Worm (Caenorhabditis elegans) whole organism, L4 larva: ENCODE results near the gene cks-1.
A peak's percentile ranks its signal among the peaks of the same experiment; 100 is the strongest.

Experiments used
- D1046.2 ChIP-seq: fragments of 200-800 bp; sonication (Bioruptor generic); IDR thresholded peaks from 2 replicates; pipeline ENCODE4 v1.3.6; 2022; ENCODE audit warnings: missing genetic modification characterization, missing compliant biosample characterization
- F37D6.2 ChIP-seq: sonication (generic microtip); optimal IDR thresholded peaks from 2 replicates; lab custom pipeline; 2016; ENCODE audit warnings: mild to moderate bottlenecking, missing genetic modification characterization, missing compliant biosample characterization
- F44E2.7 ChIP-seq: fragments of 200-800 bp; sonication (Bioruptor generic); IDR thresholded peaks from 2 replicates; pipeline ENCODE4 v2.1.2; 2022; ENCODE audit warnings: missing genetic modification characterization, missing compliant biosample characterization
- T20F7.1 ChIP-seq: fragments of 200-800 bp; sonication (Bioruptor generic); optimal IDR thresholded peaks from 2 replicates; lab custom pipeline; 2018; ENCODE audit warnings: mild to moderate bottlenecking, missing genetic modification characterization, missing compliant biosample characterization
- T26A8.4 ChIP-seq: fragments of 200-800 bp; sonication (Bioruptor generic); IDR thresholded peaks from 2 replicates; pipeline ENCODE4 v1.3.6; 2022; ENCODE audit warnings: missing genetic modification characterization, missing compliant biosample characterization
- Y105C5A.15 ChIP-seq: fragments of 200-800 bp; sonication (Bioruptor generic); IDR thresholded peaks from 2 replicates; pipeline ENCODE4 v1.3.6; 2022; ENCODE audit warnings: missing genetic modification characterization, missing compliant biosample characterization
- Y5F2A.4 ChIP-seq: fragments of 200-800 bp; sonication (Bioruptor generic); optimal IDR thresholded peaks from 2 replicates; lab custom pipeline; 2018; ENCODE audit warnings: mild to moderate bottlenecking, missing genetic modification characterization, missing compliant biosample characterization
- Y75B8A.6 ChIP-seq: fragments of 200-800 bp; sonication (Bioruptor generic); IDR thresholded peaks from 2 replicates; pipeline ENCODE4 v1.3.6; 2022; ENCODE audit warnings: missing genetic modification reagents, missing genetic modification characterization, missing compliant biosample characterization
- aha-1 ChIP-seq: fragments of 150-350 bp; peaks from one replicate; lab custom pipeline; 2014; ENCODE audit warnings: missing biosample characterization, missing genetic modification characterization
- aly-2 ChIP-seq: sonication (generic microtip); optimal IDR thresholded peaks from 2 replicates; lab custom pipeline; 2018; ENCODE audit warnings: missing biosample characterization, missing genetic modification characterization
- ceh-20 ChIP-seq: fragments of 200-800 bp; sonication (Bioruptor generic); IDR thresholded peaks from 2 replicates; pipeline ENCODE4 v1.3.6; 2022; ENCODE audit warnings: missing genetic modification reagents, missing genetic modification characterization, missing compliant biosample characterization
- daf-16 ChIP-seq, 3 experiments: sonication (generic microtip); optimal IDR thresholded peaks; 2 replicates each; lab custom pipeline; 2016 to 2017; ENCODE audit warnings: missing genetic modification characterization in 3 of 3, missing genetic modification reagents in 3 of 3, mild to moderate bottlenecking in 2 of 3, missing compliant biosample characterization in 2 of 3, missing biosample characterization in 1 of 3, moderate library complexity in 1 of 3
- daf-8 ChIP-seq: fragments of 200-800 bp; sonication (Bioruptor generic); IDR thresholded peaks from 2 replicates; pipeline ENCODE4 v1.3.6; 2022; ENCODE audit warnings: missing genetic modification characterization, missing compliant biosample characterization
- dmd-6 ChIP-seq: fragments of 200-800 bp; sonication (Bioruptor generic); IDR thresholded peaks from 2 replicates; pipeline ENCODE4 v1.3.6; 2022; ENCODE audit warnings: missing genetic modification reagents, missing genetic modification characterization, missing compliant biosample characterization
- dmd-8 ChIP-seq: fragments of 200-800 bp; sonication (Bioruptor generic); IDR thresholded peaks from 2 replicates; pipeline ENCODE4 v1.3.6; 2022; ENCODE audit warnings: missing genetic modification characterization, missing compliant biosample characterization
- dve-1 ChIP-seq: sonication (generic microtip); optimal IDR thresholded peaks from 2 replicates; lab custom pipeline; 2017; ENCODE audit warnings: antibody characterized with exemption, mild to moderate bottlenecking, missing genetic modification characterization, missing compliant biosample characterization; ENCODE audit not compliant: insufficient read depth
- hlh-11 ChIP-seq: fragments of 200-800 bp; sonication (Bioruptor generic); optimal IDR thresholded peaks from 2 replicates; lab custom pipeline; 2018; ENCODE audit warnings: mild to moderate bottlenecking, missing genetic modification characterization, missing compliant biosample characterization
- hlh-30 ChIP-seq: sonication (generic microtip); optimal IDR thresholded peaks from 2 replicates; lab custom pipeline; 2017; ENCODE audit warnings: antibody characterized with exemption, mild to moderate bottlenecking, missing genetic modification characterization, missing compliant biosample characterization; ENCODE audit not compliant: insufficient read depth
- jun-1 ChIP-seq: fragments of 150-350 bp; optimal IDR thresholded peaks from 2 replicates; lab custom pipeline; 2014; ENCODE audit warnings: missing biosample characterization, missing genetic modification reagents, missing genetic modification characterization
- lin-1 ChIP-seq: fragments of 200-800 bp; sonication (Bioruptor generic); IDR thresholded peaks from 2 replicates; pipeline ENCODE4 v1.3.6; 2022; ENCODE audit warnings: missing genetic modification reagents, missing genetic modification characterization, missing compliant biosample characterization
- lir-3 ChIP-seq: sonication (generic microtip); optimal IDR thresholded peaks from 2 replicates; lab custom pipeline; 2016; ENCODE audit warnings: mild to moderate bottlenecking, missing genetic modification characterization, missing compliant biosample characterization
- lsy-2 ChIP-seq, 2 experiments: fragments of 150-350 bp in 1 of 2; sonication (generic microtip) in 1 of 2; optimal IDR thresholded peaks; 2 replicates each; lab custom pipeline; 2014 to 2017; ENCODE audit warnings: missing biosample characterization in 2 of 2, missing genetic modification characterization in 2 of 2
- mdt-29 ChIP-seq: fragments of 200-800 bp; sonication (Bioruptor generic); IDR thresholded peaks from 2 replicates; pipeline ENCODE4 v1.3.6; 2022; ENCODE audit warnings: missing genetic modification reagents, missing genetic modification characterization, missing compliant biosample characterization
- mep-1 ChIP-seq: fragments of 150-350 bp; sonication (generic microtip); optimal IDR thresholded peaks from 3 replicates; lab custom pipeline; 2014; ENCODE audit warnings: missing biosample characterization, missing genetic modification characterization
- mes-2 ChIP-seq: sonication (generic microtip); optimal IDR thresholded peaks from 2 replicates; lab custom pipeline; 2016; ENCODE audit warnings: missing genotype, mild to moderate bottlenecking, missing genetic modification characterization, missing compliant biosample characterization; ENCODE audit not compliant: poor library complexity, severe bottlenecking
- mxl-2 ChIP-seq: fragments of 200-800 bp; sonication (Bioruptor generic); conservative IDR thresholded peaks from 2 replicates; pipeline ENCODE4 v1.3.6; 2022; ENCODE audit warnings: missing genetic modification reagents, missing genetic modification characterization, missing compliant biosample characterization
- mxl-3 ChIP-seq: fragments of 200-800 bp; sonication (Bioruptor generic); optimal IDR thresholded peaks from 2 replicates; lab custom pipeline; 2018; ENCODE audit warnings: mild to moderate bottlenecking, missing genetic modification characterization, missing compliant biosample characterization
- nhr-10 ChIP-seq: fragments of 150-350 bp; optimal IDR thresholded peaks from 2 replicates; lab custom pipeline; 2014; ENCODE audit warnings: missing biosample characterization, missing genetic modification characterization
- nhr-102 ChIP-seq: sonication (generic microtip); optimal IDR thresholded peaks from 2 replicates; lab custom pipeline; 2016; ENCODE audit warnings: mild to moderate bottlenecking, missing genetic modification characterization, moderate library complexity, missing compliant biosample characterization
- nhr-111 ChIP-seq: fragments of 200-800 bp; sonication (Bioruptor generic); optimal IDR thresholded peaks from 2 replicates; lab custom pipeline; 2018; ENCODE audit warnings: mild to moderate bottlenecking, missing genetic modification characterization, missing compliant biosample characterization
- nhr-28 ChIP-seq: fragments of 150-350 bp; optimal IDR thresholded peaks from 2 replicates; lab custom pipeline; 2014; ENCODE audit warnings: missing biosample characterization, missing genetic modification characterization
- nhr-42 ChIP-seq: fragments of 200-800 bp; sonication (Bioruptor generic); IDR thresholded peaks from 2 replicates; pipeline ENCODE4 v1.3.6; 2022; ENCODE audit warnings: missing genetic modification characterization, missing compliant biosample characterization
- nhr-48 ChIP-seq: sonication (generic microtip); optimal IDR thresholded peaks from 2 replicates; lab custom pipeline; 2016; ENCODE audit warnings: mild to moderate bottlenecking, missing genetic modification characterization, missing compliant biosample characterization
- nhr-6 ChIP-seq: fragments of 150-350 bp; optimal IDR thresholded peaks from 2 replicates; lab custom pipeline; 2014; ENCODE audit warnings: missing biosample characterization, missing genetic modification characterization
- nhr-77 ChIP-seq: fragments of 150-350 bp; optimal IDR thresholded peaks from 2 replicates; lab custom pipeline; 2014; ENCODE audit warnings: missing biosample characterization, missing genetic modification characterization
- pha-4 ChIP-seq, 2 experiments: fragments of 150-350 bp in 1 of 2; fragments of 200-800 bp in 1 of 2; sonication (Bioruptor generic) in 1 of 2; IDR thresholded peaks in 1 of 2; optimal IDR thresholded peaks in 1 of 2; 2 replicates each; pipeline versions ENCODE4 v1.3.6 to Lab custom; 2014 to 2022; ENCODE audit warnings: missing genetic modification characterization in 2 of 2, missing genetic modification reagents in 2 of 2, missing biosample characterization in 1 of 2, missing compliant biosample characterization in 1 of 2
- php-3 ChIP-seq: fragments of 200-800 bp; sonication (Bioruptor generic); IDR thresholded peaks from 2 replicates; pipeline ENCODE4 v1.3.6; 2022; ENCODE audit warnings: missing genetic modification reagents, missing genetic modification characterization, missing compliant biosample characterization
- pqm-1 ChIP-seq: sonication (generic microtip); optimal IDR thresholded peaks from 2 replicates; lab custom pipeline; 2017; ENCODE audit warnings: missing biosample characterization, missing genetic modification characterization
- saeg-2 ChIP-seq: fragments of 200-800 bp; sonication (Bioruptor generic); IDR thresholded peaks from 2 replicates; pipeline ENCODE4 v1.3.6; 2022; ENCODE audit warnings: missing genetic modification reagents, missing genetic modification characterization, missing compliant biosample characterization
- sdz-12 ChIP-seq: fragments of 200-800 bp; sonication (Bioruptor generic); optimal IDR thresholded peaks from 2 replicates; lab custom pipeline; 2018; ENCODE audit warnings: mild to moderate bottlenecking, missing genetic modification characterization, missing compliant biosample characterization
- set-16 ChIP-seq: fragments of 200-800 bp; sonication (Bioruptor generic); IDR thresholded peaks from 2 replicates; pipeline ENCODE4 v1.3.6; 2022; ENCODE audit warnings: missing genetic modification reagents, missing genetic modification characterization, missing compliant biosample characterization
- snpc-4 ChIP-seq: fragments of 150-350 bp; optimal IDR thresholded peaks from 2 replicates; lab custom pipeline; 2014; ENCODE audit warnings: missing biosample characterization, missing genetic modification characterization
- spr-1 ChIP-seq: sonication (generic microtip); optimal IDR thresholded peaks from 2 replicates; lab custom pipeline; 2016; ENCODE audit warnings: mild to moderate bottlenecking, missing genetic modification characterization, missing compliant biosample characterization
- spr-3 ChIP-seq: fragments of 200-800 bp; sonication (Bioruptor generic); optimal IDR thresholded peaks from 2 replicates; lab custom pipeline; 2018; ENCODE audit warnings: mild to moderate bottlenecking, missing genetic modification characterization, missing compliant biosample characterization
- tra-1 ChIP-seq: fragments of 200-800 bp; sonication (Bioruptor generic); IDR thresholded peaks from 2 replicates; pipeline ENCODE4 v1.3.6; 2022; ENCODE audit warnings: missing genetic modification reagents, missing genetic modification characterization, missing compliant biosample characterization
- vab-7 ChIP-seq: fragments of 200-800 bp; sonication (Bioruptor generic); IDR thresholded peaks from 2 replicates; pipeline ENCODE4 v1.3.6; 2022; ENCODE audit warnings: missing genetic modification reagents, missing genetic modification characterization, missing compliant biosample characterization

Gene cks-1

DNA sequence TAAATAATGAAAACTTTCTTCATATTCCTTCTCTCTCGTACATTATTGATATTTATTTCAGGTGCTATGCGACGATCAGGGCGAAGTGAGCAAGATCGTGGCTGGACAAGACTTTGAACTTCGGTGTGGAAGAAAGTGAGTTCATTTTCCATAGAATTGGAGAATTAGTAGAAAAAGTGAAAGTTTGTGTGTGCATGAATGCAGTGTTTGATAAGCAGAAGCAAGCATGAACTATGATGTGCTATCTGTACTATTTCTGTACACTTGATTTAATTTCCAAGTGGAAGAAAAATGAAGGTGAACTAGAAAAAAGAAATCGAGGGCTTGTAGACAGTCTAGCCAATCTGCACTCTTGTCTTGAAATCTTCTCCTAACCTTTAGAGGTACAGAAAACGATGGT, 18.3 kb downstream of the cks-1 start (continued):
- peak; percentile 25 for TF ChIP-seq mxl-3 (GFP tag; lab: Kevin White, UChicago)
- no peak for TF ChIP-seq F44E2.7
- peak; percentile 13 for TF ChIP-seq aha-1 (tag; lab: Kevin White, UChicago)
- no peak for TF ChIP-seq nhr-77 (tag; lab: Kevin White, UChicago)
- peak; percentile 91 for TF ChIP-seq dmd-6 (GFP tag; lab: Robert Waterston, UW)
- TF ChIP-seq daf-16 (GFP tag; optimal IDR thresholded peaks at IDR 0.05; lab: Kevin White, UChicago): no peak
- TF ChIP-seq daf-16 (tag; optimal IDR thresholded peaks at IDR 0.05; lab: Kevin White, UChicago): peak; percentile 63

DNA sequence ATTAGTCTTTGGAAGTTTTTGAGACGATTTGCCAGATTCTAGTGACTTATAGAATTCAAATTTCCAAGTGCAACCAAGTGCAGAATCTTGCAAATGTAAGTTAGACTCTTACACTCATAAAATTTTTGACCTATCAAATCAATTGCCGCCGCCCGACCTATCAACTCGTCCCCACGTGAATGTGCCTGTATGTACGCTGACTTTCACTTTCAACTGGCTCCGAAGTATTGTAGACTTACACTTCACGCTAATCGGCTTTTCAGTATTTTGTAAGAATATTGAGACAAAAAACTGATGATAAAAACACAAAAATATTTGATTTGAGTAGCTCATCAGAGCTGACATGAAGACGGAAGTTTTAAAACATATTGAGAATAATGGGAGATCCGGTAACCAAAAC, 19.1 kb downstream of the cks-1 start:
- TF ChIP-seq daf-8 (GFP tag; lab: Robert Waterston, UW): no peak
- TF ChIP-seq hlh-11 (tag; lab: Kevin White, UChicago): peak; percentile 59
- peak; percentile 41 for TF ChIP-seq nhr-28 (tag; lab: Kevin White, UChicago)
- TF ChIP-seq daf-16 (GFP tag; optimal IDR thresholded peaks at IDR 0.05; lab: Kevin White, UChicago): no peak
- TF ChIP-seq daf-16 (tag; optimal IDR thresholded peaks at IDR 0.05; lab: Kevin White, UChicago): peak; percentile 69
- peak; percentile 26 for TF ChIP-seq hlh-30 (tag; lab: Kevin White, UChicago)
- TF ChIP-seq set-16: no peak
- TF ChIP-seq ceh-20 (GFP tag; lab: Robert Waterston, UW): no peak
- peak; percentile 5 for TF ChIP-seq mes-2 (tag; lab: Kevin White, UChicago)
- TF ChIP-seq dmd-6 (GFP tag; lab: Robert Waterston, UW): peak; percentile 87
- TF ChIP-seq pha-4 (GFP tag; IDR thresholded peaks at IDR 0.05; lab: Robert Waterston, UW): peak; percentile 51; the same call in 1 of the 2 replicates
- TF ChIP-seq pha-4 (tag; optimal IDR thresholded peaks at IDR 0.05; lab: Kevin White, UChicago): no peak
- no peak for TF ChIP-seq lsy-2 (tag; optimal IDR thresholded peaks at IDR 0.05; lab: Kevin White, UChicago)
- no peak for TF ChIP-seq Y5F2A.4 (GFP tag; lab: Kevin White, UChicago)
- no peak for TF ChIP-seq nhr-42 (GFP tag; lab: Robert Waterston, UW)
- TF ChIP-seq aha-1 (tag; lab: Kevin White, UChicago): peak; percentile 8
- TF ChIP-seq vab-7 (GFP tag; lab: Robert Waterston, UW): no peak
- no peak for TF ChIP-seq T26A8.4
- TF ChIP-seq mxl-2 (GFP tag; lab: Robert Waterston, UW): 0 out of 2 replicates have a peak, but pooled peaks have one; percentile 46
- no peak for TF ChIP-seq jun-1 (tag; lab: Kevin White, UChicago)
- TF ChIP-seq tra-1 (GFP tag; lab: Robert Waterston, UW): peak; percentile 66
- no peak for TF ChIP-seq spr-3
- peak; percentile 8 for TF ChIP-seq nhr-102
- TF ChIP-seq dve-1: peak; percentile 68
- peak; percentile 22 for TF ChIP-seq pqm-1
- no peak for TF ChIP-seq D1046.2 (GFP tag; lab: Robert Waterston, UW)
- TF ChIP-seq lin-1 (GFP tag; lab: Robert Waterston, UW): 0 out of 2 replicates have a peak, but pooled peaks have one; percentile 14
- peak; percentile 56 for TF ChIP-seq nhr-48

DNA sequence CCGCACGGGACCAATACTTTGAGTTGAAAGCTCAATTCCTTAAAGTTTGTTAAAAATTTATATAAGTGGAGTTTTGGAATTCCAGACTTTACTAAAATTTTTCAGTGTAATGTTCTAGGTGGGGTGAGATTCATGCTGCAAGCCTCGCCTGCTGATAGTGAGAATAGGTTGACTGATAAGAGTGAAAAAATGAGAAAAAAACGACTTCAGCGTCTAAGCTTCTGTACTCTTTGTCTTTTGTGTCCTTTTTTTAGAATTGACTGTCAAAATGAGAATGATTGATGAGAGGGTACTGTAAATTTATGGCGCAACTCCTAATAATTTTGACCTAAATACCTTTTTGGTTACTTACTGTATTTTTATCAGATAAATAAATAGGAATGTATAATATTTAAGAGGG, 20.5 kb downstream of the cks-1 start:
- TF ChIP-seq nhr-111 (no peak), sdz-12 (GFP tag; lab: Kevin White, UChicago) (no peak), ceh-20 (GFP tag; lab: Robert Waterston, UW) (peak; percentile 82), spr-1 (tag; lab: Kevin White, UChicago) (no peak), T20F7.1 (GFP tag; lab: Kevin White, UChicago) (no peak), nhr-6 (tag; lab: Kevin White, UChicago) (no peak), snpc-4 (tag; lab: Kevin White, UChicago) (no peak), mep-1 (tag; lab: Kevin White, UChicago) (no peak), hlh-30 (tag; lab: Kevin White, UChicago) (peak; percentile 32), php-3 (GFP tag; lab: Robert Waterston, UW) (peak; percentile 84), dmd-6 (GFP tag; lab: Robert Waterston, UW) (peak; percentile 53), F37D6.2 (tag; lab: Kevin White, UChicago) (no peak), nhr-10 (tag; lab: Kevin White, UChicago) (no peak), pqm-1 (peak; percentile 81), hlh-11 (tag; lab: Kevin White, UChicago) (peak; percentile 61), set-16 (no peak), Y105C5A.15 (no peak), aly-2 (tag; lab: Kevin White, UChicago) (no peak), dve-1 (peak; percentile 51), dmd-8 (no peak), lir-3 (tag; lab: Kevin White, UChicago) (no peak), lsy-2 (tag; optimal IDR thresholded peaks at IDR 0.05; lab: Kevin White, UChicago) (peak in 1 of 2 experiments; percentile 17), Y75B8A.6 (GFP tag; lab: Robert Waterston, UW) (no peak), mdt-29 (no peak), saeg-2 (GFP tag; lab: Robert Waterston, UW) (no peak)
